Fruit fly (Drosophila melanogaster) whole organism, pupa: Measurements from ENCODE around the gene Alms1a.

Experiments
- CG10348 ChIP-seq: fragments of 200-800 bp; sonication (Bioruptor generic); IDR thresholded peaks from 2 replicates; pipeline ENCODE4 v1.3.6; 2022; ENCODE audit warnings: missing biosample characterization, missing genetic modification characterization
- CG12605 ChIP-seq: fragments of 200-800 bp; sonication (Bioruptor generic); IDR thresholded peaks from 2 replicates; pipeline ENCODE4 v1.3.6; 2022; ENCODE audit warnings: missing biosample characterization, missing genetic modification characterization
- CG13204 ChIP-seq: fragments of 200-800 bp; sonication (Bioruptor generic); optimal IDR thresholded peaks from 2 replicates; lab custom pipeline; 2018; ENCODE audit warnings: missing biosample characterization, mild to moderate bottlenecking, missing genetic modification characterization, moderate library complexity
- CG14655 ChIP-seq: fragments of 200-800 bp; sonication (Bioruptor generic); optimal IDR thresholded peaks from 3 replicates; lab custom pipeline; 2017; ENCODE audit warnings: mild to moderate bottlenecking, missing biosample characterization, missing genetic modification reagents, missing genetic modification characterization
- CG15710 ChIP-seq: fragments of 200-800 bp; sonication (Bioruptor generic); optimal IDR thresholded peaks from 2 replicates; lab custom pipeline; 2018; ENCODE audit warnings: missing biosample characterization, mild to moderate bottlenecking, missing genetic modification characterization, moderate library complexity
- CG17806 ChIP-seq: fragments of 200-800 bp; sonication (Bioruptor generic); optimal IDR thresholded peaks from 2 replicates; lab custom pipeline; 2018; ENCODE audit warnings: missing biosample characterization, mild to moderate bottlenecking, missing genetic modification characterization, moderate library complexity
- CG32121 ChIP-seq: fragments of 200-800 bp; sonication (Bioruptor generic); IDR thresholded peaks from 2 replicates; pipeline ENCODE4 v1.3.6; 2022; ENCODE audit warnings: missing biosample characterization, missing genetic modification characterization
- CG34367 ChIP-seq: fragments of 200-800 bp; sonication (Bioruptor generic); optimal IDR thresholded peaks from 2 replicates; lab custom pipeline; 2018; ENCODE audit warnings: missing biosample characterization, mild to moderate bottlenecking, missing genetic modification characterization
- CG4496 ChIP-seq: fragments of 200-800 bp; sonication (Bioruptor generic); IDR thresholded peaks from 3 replicates; pipeline ENCODE4 v1.3.6; 2022; ENCODE audit warnings: missing biosample characterization, missing genetic modification characterization
- CG8159 ChIP-seq: fragments of 200-800 bp; sonication (Bioruptor generic); optimal IDR thresholded peaks from 3 replicates; lab custom pipeline; 2018; ENCODE audit warnings: missing biosample characterization, mild to moderate bottlenecking, missing genetic modification characterization, moderate library complexity
- CG8301 ChIP-seq: fragments of 200-800 bp; sonication (Bioruptor generic); optimal IDR thresholded peaks from 2 replicates; lab custom pipeline; 2018; ENCODE audit warnings: missing biosample characterization, mild to moderate bottlenecking, missing genetic modification characterization
- CG9948 ChIP-seq: fragments of 200-800 bp; sonication (Bioruptor generic); optimal IDR thresholded peaks from 2 replicates; lab custom pipeline; 2018; ENCODE audit warnings: missing biosample characterization, mild to moderate bottlenecking, missing genetic modification characterization, moderate library complexity
- D1 ChIP-seq: fragments of 200-800 bp; sonication (Bioruptor generic); optimal IDR thresholded peaks from 2 replicates; lab custom pipeline; 2018; ENCODE audit warnings: missing biosample characterization, mild to moderate bottlenecking, missing genetic modification characterization, moderate library complexity
- EcR ChIP-seq: fragments of 200-800 bp; sonication (Bioruptor generic); optimal IDR thresholded peaks from 3 replicates; lab custom pipeline; 2019; ENCODE audit warnings: missing biosample characterization, missing genetic modification characterization, mild to moderate bottlenecking, moderate library complexity, missing genetic modification reagents
- Ets98B ChIP-seq: fragments of 200-800 bp; sonication (Bioruptor generic); IDR thresholded peaks from 2 replicates; pipeline ENCODE4 v1.3.6; 2022; ENCODE audit warnings: missing biosample characterization, missing genetic modification characterization
- Pif1A ChIP-seq: fragments of 200-800 bp; sonication (Bioruptor generic); optimal IDR thresholded peaks from 3 replicates; lab custom pipeline; 2016; ENCODE audit warnings: missing biosample characterization, missing genetic modification characterization
- Pif1B ChIP-seq: fragments of 200-800 bp; sonication (Bioruptor generic); optimal IDR thresholded peaks from 3 replicates; lab custom pipeline; 2016; ENCODE audit warnings: missing biosample characterization, missing genetic modification characterization
- Snoo ChIP-seq: fragments of 200-800 bp; sonication (Bioruptor generic); optimal IDR thresholded peaks from 3 replicates; lab custom pipeline; 2017; ENCODE audit warnings: missing biosample characterization, mild to moderate bottlenecking, missing genetic modification characterization, inconsistent platforms
- fd96Ca ChIP-seq: fragments of 200-800 bp; sonication (Bioruptor generic); IDR thresholded peaks from 3 replicates; pipeline ENCODE4 v1.3.6; 2022; ENCODE audit warnings: missing biosample characterization, missing genetic modification characterization
- gl ChIP-seq: fragments of 200-800 bp; sonication (Bioruptor generic); optimal IDR thresholded peaks from 2 replicates; lab custom pipeline; 2018; ENCODE audit warnings: missing biosample characterization, mild to moderate bottlenecking, missing genetic modification characterization
- rn ChIP-seq: fragments of 200-800 bp; sonication (Bioruptor generic); IDR thresholded peaks from 2 replicates; pipeline ENCODE4 v1.3.6; 2022; ENCODE audit warnings: missing biosample characterization, missing genetic modification characterization

The Alms1a gene

dm6 chrX:4678146-4678912 is 42.5 kb upstream of the Alms1a start:
- TF ChIP-seq Snoo (tag; lab: Kevin White, UChicago), result no peak
- TF ChIP-seq CG8301, result no peak
- peak; percentile 91 for TF ChIP-seq EcR (GFP tag; lab: Kevin White, UChicago)
- TF ChIP-seq CG10348 (GFP tag; lab: Robert Waterston, UW), result no peak
- TF ChIP-seq, all 21 proteins: peak for 1

DNA sequence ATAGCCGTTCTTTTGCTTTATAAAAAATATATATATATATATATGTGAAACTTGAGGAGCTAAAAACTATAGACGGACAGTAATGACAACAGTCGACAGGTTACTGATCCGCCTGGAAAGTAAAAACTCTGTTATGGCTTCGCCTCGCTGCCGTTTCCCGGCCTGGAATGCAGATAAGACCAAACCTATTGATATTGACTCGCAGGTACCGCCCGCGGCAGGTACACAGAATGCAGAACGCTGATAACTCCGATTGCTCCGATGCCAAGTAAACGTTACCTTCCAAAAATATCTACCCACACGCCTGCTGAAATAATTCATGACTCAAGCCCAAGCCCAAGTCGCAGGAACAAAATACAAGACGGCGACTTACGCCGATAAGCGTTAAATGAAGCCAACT is 41.6 kb upstream of the Alms1a start:
- TF ChIP-seq CG10348 (GFP tag; lab: Robert Waterston, UW) (no peak), Ets98B (GFP tag; lab: Robert Waterston, UW) (0 out of 2 replicates have a peak, but pooled peaks have one; percentile 13), CG32121 (GFP tag; lab: Robert Waterston, UW) (no peak), Pif1B (peak; percentile 1), CG4496 (GFP tag; lab: Robert Waterston, UW) (peak; percentile 52; the same call in 1 of the 3 replicates)

- TF ChIP-seq CG8159 (tag; lab: Kevin White, UChicago) (no peak), CG10348 (GFP tag; lab: Robert Waterston, UW) (no peak), gl (tag; lab: Kevin White, UChicago) (no peak), CG8301 (no peak), EcR (GFP tag; lab: Kevin White, UChicago) (no peak)
Measured at dm6 chrX:4675054-4675453, 39.2 kb upstream of the Alms1a start.

dm6 chrX:4671194-4671626 is 35.4 kb upstream of the Alms1a start:
- TF ChIP-seq Snoo (tag; lab: Kevin White, UChicago) (no peak), D1 (tag; lab: Kevin White, UChicago) (no peak), fd96Ca (GFP tag; lab: Robert Waterston, UW) (no peak), gl (tag; lab: Kevin White, UChicago) (peak; percentile 18), CG8301 (no peak), Pif1A (GFP tag; lab: Kevin White, UChicago) (peak; percentile 17), CG8159 (tag; lab: Kevin White, UChicago) (peak; percentile 22), EcR (GFP tag; lab: Kevin White, UChicago) (peak; percentile 53), CG9948 (tag; lab: Kevin White, UChicago) (no peak), Pif1B (no peak)

dm6 chrX:4669438-4669837 is 33.6 kb upstream of the Alms1a start:
- TF ChIP-seq CG10348 (GFP tag; lab: Robert Waterston, UW) (no peak), CG8301 (no peak), rn (GFP tag; lab: Robert Waterston, UW) (no peak), Ets98B (GFP tag; lab: Robert Waterston, UW) (peak; percentile 10; the same call in 1 of the 2 replicates), D1 (tag; lab: Kevin White, UChicago) (no peak), Snoo (tag; lab: Kevin White, UChicago) (no peak), fd96Ca (GFP tag; lab: Robert Waterston, UW) (0 out of 3 replicates have a peak, but pooled peaks have one; percentile 10), CG15710 (tag; lab: Kevin White, UChicago) (no peak), CG4496 (GFP tag; lab: Robert Waterston, UW) (no peak), CG34367 (tag; lab: Kevin White, UChicago) (no peak), Pif1B (no peak), CG32121 (GFP tag; lab: Robert Waterston, UW) (no peak), Pif1A (GFP tag; lab: Kevin White, UChicago) (no peak)

dm6 chrX:4666650-4667360 is 31.0 kb upstream of the Alms1a start, which contains the start of gene CG3009:
TSS of gene CG3009 (minus strand) at chrX:4666700.
- peak; percentile 96 for TF ChIP-seq CG12605
- peak; percentile 93 for TF ChIP-seq CG17806 (tag; lab: Kevin White, UChicago)
- TF ChIP-seq CG8301, result peak; percentile 94
- TF ChIP-seq CG34367 (tag; lab: Kevin White, UChicago), result peak; percentile 93
- peak; percentile 96 for TF ChIP-seq CG15710 (tag; lab: Kevin White, UChicago)
- peak; percentile 92 for TF ChIP-seq rn (GFP tag; lab: Robert Waterston, UW)
- peak; percentile 95 for TF ChIP-seq CG14655 (GFP tag; lab: Kevin White, UChicago)
- TF ChIP-seq CG8159 (tag; lab: Kevin White, UChicago), result peak; percentile 94
- peak; percentile 98 for TF ChIP-seq CG32121 (GFP tag; lab: Robert Waterston, UW)
- TF ChIP-seq CG9948 (tag; lab: Kevin White, UChicago), result peak; percentile 94
- TF ChIP-seq fd96Ca (GFP tag; lab: Robert Waterston, UW), result peak; percentile 98
- peak; percentile 98 for TF ChIP-seq Ets98B (GFP tag; lab: Robert Waterston, UW)
- peak; percentile 85 for TF ChIP-seq gl (tag; lab: Kevin White, UChicago)
- peak; percentile 95 for TF ChIP-seq Pif1B
- peak; percentile 91 for TF ChIP-seq D1 (tag; lab: Kevin White, UChicago)
- peak; percentile 94 for TF ChIP-seq CG13204 (GFP tag; lab: Kevin White, UChicago)
- peak; percentile 95 for TF ChIP-seq CG10348 (GFP tag; lab: Robert Waterston, UW)
- peak; percentile 68 for TF ChIP-seq EcR (GFP tag; lab: Kevin White, UChicago)
- peak; percentile 98 for TF ChIP-seq Pif1A (GFP tag; lab: Kevin White, UChicago)
- peak; percentile 98 for TF ChIP-seq CG4496 (GFP tag; lab: Robert Waterston, UW)
- peak; percentile 98 for TF ChIP-seq Snoo (tag; lab: Kevin White, UChicago)
